Fruit fly (Drosophila melanogaster) whole organism: ENCODE measurements around the gene CG9519.

ENCODE experiments used
- pan ChIP-seq: fragments of >200 bp; optimal IDR thresholded peaks from 2 replicates; lab custom pipeline; 2017
- usp ChIP-seq: fragments of >200 bp; optimal IDR thresholded peaks from 2 replicates; lab custom pipeline; 2017; ENCODE audit warnings: missing biosample characterization, missing genetic modification characterization, mixed read lengths

- no peak for TF ChIP-seq pan (lab: Kevin White, UChicago)
- no peak for TF ChIP-seq usp
Measured at dm6 chrX:14857883-14858282, 1.7 kb upstream of the CG9519 start.
